Worm (Caenorhabditis elegans) whole organism, dauer: ENCODE data around the gene srbc-14.

Source experiments
- unc-62 ChIP-seq: sonication (generic microtip); optimal IDR thresholded peaks from 2 replicates; lab custom pipeline; 2017; ENCODE audit warnings: missing biosample characterization, missing genetic modification reagents, missing genetic modification characterization

Gene srbc-14

DNA sequence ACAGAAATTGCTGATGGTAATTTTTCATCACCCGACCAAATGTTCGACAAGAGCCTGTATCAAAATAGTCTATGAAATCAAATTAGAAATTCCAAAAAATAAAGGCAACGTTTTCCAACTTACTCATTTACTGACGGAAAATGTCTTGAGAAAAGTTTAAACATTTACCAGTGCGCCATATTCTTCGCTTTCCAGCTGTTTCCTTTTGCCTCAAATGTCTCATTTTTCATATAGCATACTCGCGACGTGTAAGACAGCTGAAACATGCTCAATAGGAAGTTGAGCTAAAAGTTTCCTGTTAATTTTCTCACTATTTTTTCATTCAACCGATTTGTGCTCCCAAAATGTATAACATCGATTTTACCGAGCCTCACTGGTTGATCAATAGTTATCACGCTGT, 11.5 kb downstream of the srbc-14 start, which contains the start of gene sri-66:
TSS of gene sri-66 (plus strand) at position 301 of the 400 bp plus-strand sequence.
- no peak for TF ChIP-seq unc-62 (GFP tag; lab: Kevin White, UChicago)

- TF ChIP-seq unc-62 (GFP tag; lab: Kevin White, UChicago) = no peak
These were observed 27.0 kb downstream of the srbc-14 start, which contains the start of gene F28B1.2 for ce11 chrV:17044500-17044899. Gene F28B1.2 (plus strand): TSS chrV:17044800.

ce11 chrV:17042263-17042662, 29.2 kb downstream of the srbc-14 start, which contains the start of gene hpo-33:
Gene hpo-33 (plus strand): TSS chrV:17042563.
- no peak for TF ChIP-seq unc-62 (GFP tag; lab: Kevin White, UChicago)

DNA sequence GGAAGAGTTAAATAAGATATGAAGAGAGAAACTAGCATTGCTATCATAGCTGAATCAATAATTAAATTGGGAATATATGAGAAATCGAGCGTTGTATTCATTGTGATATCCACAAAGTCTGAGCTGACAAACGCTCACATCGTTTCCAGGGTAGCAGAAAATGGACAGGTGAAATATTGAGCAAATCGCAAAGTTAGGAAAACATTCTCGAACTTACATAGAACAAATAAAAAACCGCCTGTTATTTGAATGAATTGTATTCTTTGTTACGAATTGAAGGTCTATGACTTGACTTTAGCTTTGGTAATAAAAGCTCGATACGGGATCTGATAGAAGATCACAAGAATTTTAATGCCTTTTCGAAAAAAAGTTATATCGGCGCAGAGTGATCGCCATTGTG, 35.6 kb downstream of the srbc-14 start, which contains the start of gene srz-94:
TSS of gene srz-94 (minus strand) at position 101 of the 400 bp plus-strand sequence.
- no peak for TF ChIP-seq unc-62 (GFP tag; lab: Kevin White, UChicago)

- TF ChIP-seq unc-62 (GFP tag; lab: Kevin White, UChicago) = no peak
These were observed 41.0 kb downstream of the srbc-14 start for ce11 chrV:17030430-17030829.

DNA sequence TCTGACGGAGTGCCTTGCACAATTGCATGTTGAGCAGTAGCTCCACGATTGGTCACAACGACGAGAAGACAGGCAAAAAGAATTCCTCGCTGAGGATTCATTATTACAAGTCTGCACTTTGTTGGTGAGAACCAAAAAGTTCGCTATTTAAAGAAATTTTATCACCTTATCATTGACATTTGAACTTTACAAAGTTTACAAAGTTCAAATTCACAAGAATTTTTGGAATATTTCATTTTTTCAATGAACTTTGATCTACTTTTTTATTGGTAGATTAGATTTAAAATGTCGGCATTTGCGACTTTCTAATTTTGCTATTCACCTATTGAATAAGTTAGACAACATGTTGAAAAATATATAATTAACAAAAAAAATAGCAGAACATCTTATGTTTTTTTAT, 45.2 kb downstream of the srbc-14 start, which contains the start of gene F49H6.15:
TSS of gene F49H6.15 (minus strand) at position 101 of the 400 bp plus-strand sequence.
- TF ChIP-seq unc-62 (GFP tag; lab: Kevin White, UChicago) = no peak

- no peak for TF ChIP-seq unc-62 (GFP tag; lab: Kevin White, UChicago)
These were observed 48.7 kb downstream of the srbc-14 start, which contains the start of the genes F49H6.8 and F49H6.5 for ce11 chrV:17022613-17023322. Gene F49H6.8 (minus strand): TSS chrV:17022663. Gene F49H6.5 (plus strand): TSS chrV:17023241.

DNA sequence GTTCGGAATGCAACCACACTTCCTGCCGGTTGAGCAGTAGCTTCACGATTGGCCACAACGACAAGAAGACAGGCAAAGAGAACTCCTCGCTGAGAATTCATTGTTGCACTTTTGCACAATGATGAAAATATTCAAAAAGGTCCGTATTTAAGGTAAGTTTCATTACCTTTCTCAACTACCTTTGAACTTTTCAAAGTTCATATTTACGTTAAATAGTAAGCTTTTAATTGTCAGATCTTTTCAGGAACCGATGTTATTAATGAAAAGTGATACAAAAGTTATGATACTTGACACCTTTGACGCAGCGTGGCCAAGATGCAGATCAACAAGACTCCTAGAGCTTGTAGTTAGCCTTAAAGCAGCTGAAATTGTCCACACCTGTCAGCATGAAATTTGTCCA, 50.1 kb downstream of the srbc-14 start, which contains the start of gene F49H6.12:
TSS of gene F49H6.12 (minus strand) at position 101 of the 400 bp plus-strand sequence.
- TF ChIP-seq unc-62 (GFP tag; lab: Kevin White, UChicago) = no peak
